Fruit fly (Drosophila melanogaster): ENCODE data around the gene CG44325.
A peak's percentile ranks its signal among the peaks of the same experiment; 100 is the strongest.

Gene CG44325

dm6 chrX:9078263-9078662 lies at the start of gene CG44325 (continued):
- TF ChIP-seq CG32767 (GFP tag; IDR thresholded peaks at IDR 0.05): no peak
- TF ChIP-seq Ada2b (GFP tag; IDR thresholded peaks at IDR 0.05): no peak
- no peak for TF ChIP-seq CG4730 (GFP tag; IDR thresholded peaks at IDR 0.05)
- no peak for TF ChIP-seq gcm (GFP tag; optimal IDR thresholded peaks at IDR 0.05)
- TF ChIP-seq CG10979 (tag; optimal IDR thresholded peaks at IDR 0.05): no peak
- TF ChIP-seq CG18764 (GFP tag; optimal IDR thresholded peaks at IDR 0.05): no peak
- no peak for TF ChIP-seq Myb (GFP tag; optimal IDR thresholded peaks at IDR 0.05)
- no peak for TF ChIP-seq Hr51 (GFP tag; optimal IDR thresholded peaks at IDR 0.05)
- no peak for TF ChIP-seq CG4820 (GFP tag; optimal IDR thresholded peaks at IDR 0.05)
- no peak for TF ChIP-seq peb (GFP tag; IDR thresholded peaks at IDR 0.05)
- TF ChIP-seq Nf-YC (tag; optimal IDR thresholded peaks at IDR 0.05): no peak
- no peak for TF ChIP-seq CG12219 (GFP tag; optimal IDR thresholded peaks at IDR 0.05)
- TF ChIP-seq CG9817 (tag; optimal IDR thresholded peaks at IDR 0.05): no peak
- TF ChIP-seq CG17186 (GFP tag; optimal IDR thresholded peaks at IDR 0.05): no peak
- TF ChIP-seq fd64A (GFP tag; optimal IDR thresholded peaks at IDR 0.05): no peak
- TF ChIP-seq CG9876 (GFP tag; optimal IDR thresholded peaks at IDR 0.05): no peak
- TF ChIP-seq mirr (GFP tag; optimal IDR thresholded peaks at IDR 0.05): peak; percentile 41
- no peak for TF ChIP-seq hth (optimal IDR thresholded peaks at IDR 0.05)
- no peak for TF ChIP-seq NC2α (GFP tag; optimal IDR thresholded peaks at IDR 0.05)
- TF ChIP-seq CG14965 (GFP tag; optimal IDR thresholded peaks at IDR 0.05; ENCODE audit: borderline replicate concordance): no peak
- no peak for TF ChIP-seq tx (GFP tag; optimal IDR thresholded peaks at IDR 0.05)
- TF ChIP-seq Oaz (GFP tag; IDR thresholded peaks at IDR 0.05): no peak
- TF ChIP-seq hbn (GFP tag; IDR thresholded peaks at IDR 0.05; ENCODE audit: partially characterized antibody): no peak
- TF ChIP-seq Fer2 (tag; optimal IDR thresholded peaks at IDR 0.05): no peak
- TF ChIP-seq gem (tag; optimal IDR thresholded peaks at IDR 0.05): no peak
- peak; percentile 75 for TF ChIP-seq chm (GFP tag; IDR thresholded peaks at IDR 0.05)
- TF ChIP-seq seq (GFP tag; IDR thresholded peaks at IDR 0.05): no peak
- TF ChIP-seq Oli (tag; optimal IDR thresholded peaks at IDR 0.05): no peak
- TF ChIP-seq ham (GFP tag; IDR thresholded peaks at IDR 0.05): no peak
- no peak for TF ChIP-seq CG8478 (optimal IDR thresholded peaks at IDR 0.05)
- no peak for TF ChIP-seq usp (GFP tag; optimal IDR thresholded peaks at IDR 0.05)
- no peak for TF ChIP-seq CG7357 (GFP tag; IDR thresholded peaks at IDR 0.05)
- TF ChIP-seq CG4854 (GFP tag; optimal IDR thresholded peaks at IDR 0.05): no peak
- TF ChIP-seq odd (GFP tag; optimal IDR thresholded peaks at IDR 0.05): peak; percentile 30
- no peak for TF ChIP-seq GATAe (GFP tag; conservative IDR thresholded peaks at IDR 0.05)
- TF ChIP-seq sug (tag; optimal IDR thresholded peaks at IDR 0.05): no peak
- TF ChIP-seq exex (tag; optimal IDR thresholded peaks at IDR 0.05): no peak
- no peak for TF ChIP-seq sc (optimal IDR thresholded peaks at IDR 0.05)
- no peak for TF ChIP-seq sc (GFP tag; optimal IDR thresholded peaks at IDR 0.05)
- no peak for TF ChIP-seq psq (GFP tag; optimal IDR thresholded peaks at IDR 0.05)
- no peak for TF ChIP-seq CG9215 (GFP tag; IDR thresholded peaks at IDR 0.05)
- TF ChIP-seq CG17802 (tag; optimal IDR thresholded peaks at IDR 0.05): no peak
- no peak for TF ChIP-seq sisA (GFP tag; IDR thresholded peaks at IDR 0.05)
- no peak for TF ChIP-seq run (tag; optimal IDR thresholded peaks at IDR 0.05)
- no peak for TF ChIP-seq ems (GFP tag; optimal IDR thresholded peaks at IDR 0.05)
- no peak for TF ChIP-seq CG30431 (GFP tag; optimal IDR thresholded peaks at IDR 0.05)

All from whole organism, embryonic.